Worm (Caenorhabditis elegans) whole organism, L3 larva: ENCODE data around the gene Y11D7A.19.

Source experiments
- aly-2 ChIP-seq: fragments of 150-350 bp; optimal IDR thresholded peaks from 2 replicates; lab custom pipeline; 2014; ENCODE audit warnings: missing biosample characterization, missing genetic modification characterization
- ama-1 ChIP-seq: fragments of 150-350 bp; optimal IDR thresholded peaks from 2 replicates; lab custom pipeline; 2018
- ceh-82 ChIP-seq: fragments of 150-350 bp; optimal IDR thresholded peaks from 2 replicates; lab custom pipeline; 2014; ENCODE audit warnings: missing biosample characterization, missing genetic modification characterization
- egl-27 ChIP-seq: sonication (generic microtip); optimal IDR thresholded peaks from 4 replicates; lab custom pipeline; 2017; ENCODE audit warnings: missing biosample characterization, missing genetic modification reagents, missing genetic modification characterization
- mdl-1 ChIP-seq: fragments of 150-350 bp; optimal IDR thresholded peaks from 2 replicates; lab custom pipeline; 2014; ENCODE audit warnings: missing biosample characterization, missing genetic modification characterization
- nhr-11 ChIP-seq: fragments of 150-350 bp; optimal IDR thresholded peaks from 2 replicates; lab custom pipeline; 2014; ENCODE audit warnings: missing biosample characterization, missing genetic modification characterization
- nhr-237 ChIP-seq: fragments of 150-350 bp; optimal IDR thresholded peaks from 2 replicates; lab custom pipeline; 2014; ENCODE audit warnings: missing biosample characterization, missing genetic modification characterization
- snpc-4 ChIP-seq: fragments of 150-350 bp; optimal IDR thresholded peaks from 2 replicates; lab custom pipeline; 2014; ENCODE audit warnings: missing biosample characterization, missing genetic modification characterization
- unc-39 ChIP-seq: sonication (generic microtip); optimal IDR thresholded peaks from 4 replicates; lab custom pipeline; 2017; ENCODE audit warnings: missing biosample characterization, missing genetic modification characterization

DNA sequence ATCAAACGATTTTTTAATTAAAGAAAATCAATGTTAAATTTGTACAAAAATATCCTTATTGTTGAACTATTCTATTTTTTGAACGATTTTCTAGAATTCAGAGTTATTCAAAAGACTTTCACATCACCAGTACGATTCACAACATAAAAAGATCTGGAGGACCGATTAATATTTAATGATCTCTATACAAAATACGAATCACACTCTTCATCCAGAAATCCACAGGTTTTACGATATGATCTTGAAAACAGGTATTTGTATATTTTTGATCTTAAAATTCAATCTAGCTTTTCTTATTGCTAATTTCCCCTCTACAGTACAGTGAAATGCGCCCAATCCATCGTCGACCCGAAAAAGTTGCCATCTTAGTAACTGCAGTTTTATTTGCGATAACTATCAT lies 38.3 kb upstream of the Y11D7A.19 start, which contains the start of gene F49C12.5:
- no peak for TF ChIP-seq egl-27 (tag; lab: Kevin White, UChicago)
- no peak for TF ChIP-seq nhr-11 (tag; lab: Kevin White, UChicago)
- no peak for TF ChIP-seq ama-1 (lab: Kevin White, UChicago)
- no peak for TF ChIP-seq nhr-237
- TF ChIP-seq mdl-1 (tag; lab: Kevin White, UChicago) = no peak
- no peak for TF ChIP-seq snpc-4 (tag; lab: Kevin White, UChicago)
- no peak for TF ChIP-seq ceh-82
- no peak for TF ChIP-seq aly-2 (tag; lab: Kevin White, UChicago)
- TF ChIP-seq unc-39 (tag; lab: Kevin White, UChicago) = no peak
